Worm (Caenorhabditis elegans): ENCODE results near the gene ttr-44.

- no peak for TF ChIP-seq med-1 (GFP tag; optimal IDR thresholded peaks at IDR 0.05; ENCODE audit: insufficient read depth)
- no peak for TF ChIP-seq flt-1 (GFP tag; IDR thresholded peaks at IDR 0.05)
- no peak for TF ChIP-seq cog-1 (tag; optimal IDR thresholded peaks at IDR 0.05)
- no peak for TF ChIP-seq klf-2 (GFP tag; conservative IDR thresholded peaks at IDR 0.05)
- no peak for TF ChIP-seq ztf-29 (GFP tag; IDR thresholded peaks at IDR 0.05)
Measured at ce11 chrV:13499227-13499626, 31.3 kb downstream of the ttr-44 start.

Data from whole organism, midembryonic.